Worm (Caenorhabditis elegans) whole organism, young adult: ENCODE measurements around the gene ugt-61.

Source experiments
- B0019.2 ChIP-seq: fragments of 200-800 bp; sonication (Bioruptor generic); conservative IDR thresholded peaks from 2 replicates; pipeline ENCODE4 v1.3.6; 2022; ENCODE audit warnings: missing genetic modification reagents, missing genetic modification characterization, missing compliant biosample characterization
- B0035.1 ChIP-seq: sonication (generic microtip); optimal IDR thresholded peaks from 2 replicates; lab custom pipeline; 2016; ENCODE audit warnings: missing genetic modification characterization, mild to moderate bottlenecking, missing compliant biosample characterization, missing genotype, missing genetic modification reagents
- C17E4.6 ChIP-seq: fragments of 200-800 bp; sonication (Bioruptor generic); IDR thresholded peaks from 2 replicates; pipeline ENCODE4 v1.3.6; 2022; ENCODE audit warnings: missing genetic modification reagents, missing genetic modification characterization, missing compliant biosample characterization
- F39B2.1 ChIP-seq: fragments of 200-800 bp; sonication (Bioruptor generic); IDR thresholded peaks from 2 replicates; pipeline ENCODE4 v1.3.6; 2022; ENCODE audit warnings: missing genetic modification reagents, missing genetic modification characterization, missing compliant biosample characterization
- F49E8.2 ChIP-seq: sonication (generic microtip); optimal IDR thresholded peaks from 3 replicates; lab custom pipeline; 2017; ENCODE audit warnings: missing genetic modification characterization, mild to moderate bottlenecking, missing compliant biosample characterization, antibody characterized with exemption, moderate library complexity; ENCODE audit not compliant: insufficient read depth
- F52B5.7 ChIP-seq: sonication (generic microtip); optimal IDR thresholded peaks from 2 replicates; lab custom pipeline; 2016; ENCODE audit warnings: mild to moderate bottlenecking, missing genetic modification characterization, missing compliant biosample characterization
- T26A5.8 ChIP-seq: sonication (generic microtip); optimal IDR thresholded peaks from 2 replicates; lab custom pipeline; 2016; ENCODE audit warnings: missing genetic modification characterization, missing compliant biosample characterization
- Y53F4B.3 ChIP-seq: fragments of 200-800 bp; sonication (Bioruptor generic); IDR thresholded peaks from 2 replicates; pipeline ENCODE4 v1.3.6; 2022; ENCODE audit warnings: missing genetic modification reagents, missing genetic modification characterization, missing compliant biosample characterization
- Y53G8AR.9 ChIP-seq: fragments of 200-800 bp; sonication (Bioruptor generic); conservative IDR thresholded peaks from 2 replicates; pipeline ENCODE4 v1.3.6; 2022; ENCODE audit warnings: missing genetic modification reagents, missing genetic modification characterization, missing compliant biosample characterization
- Y56A3A.18 ChIP-seq: fragments of 200-800 bp; sonication (Bioruptor generic); IDR thresholded peaks from 2 replicates; pipeline ENCODE4 v1.3.6; 2022; ENCODE audit warnings: missing genetic modification reagents, missing genetic modification characterization, missing compliant biosample characterization
- Y79H2A.3 ChIP-seq: fragments of 200-800 bp; sonication (Bioruptor generic); conservative IDR thresholded peaks from 2 replicates; pipeline ENCODE4 v1.3.6; 2022; ENCODE audit warnings: missing genetic modification reagents, missing genetic modification characterization, missing compliant biosample characterization
- Y95B8A.8 ChIP-seq: fragments of 200-800 bp; sonication (Bioruptor generic); IDR thresholded peaks from 2 replicates; pipeline ENCODE4 v1.3.6; 2022; ENCODE audit warnings: missing genetic modification reagents, missing genetic modification characterization, missing compliant biosample characterization
- atf-7 ChIP-seq: sonication (generic microtip); optimal IDR thresholded peaks from 2 replicates; lab custom pipeline; 2017; ENCODE audit warnings: mild to moderate bottlenecking, missing genetic modification characterization, missing compliant biosample characterization
- attf-6 ChIP-seq: fragments of 200-800 bp; sonication (Bioruptor generic); IDR thresholded peaks from 2 replicates; pipeline ENCODE4 v1.3.6; 2022; ENCODE audit warnings: missing genetic modification reagents, missing genetic modification characterization, missing compliant biosample characterization
- bed-1 ChIP-seq: fragments of 200-800 bp; sonication (Bioruptor generic); IDR thresholded peaks from 2 replicates; pipeline ENCODE4 v1.3.6; 2022; ENCODE audit warnings: missing genetic modification reagents, missing genetic modification characterization, missing compliant biosample characterization
- bed-2 ChIP-seq: fragments of 200-800 bp; sonication (Bioruptor generic); IDR thresholded peaks from 2 replicates; pipeline ENCODE4 v1.3.6; 2022; ENCODE audit warnings: missing genetic modification reagents, missing genetic modification characterization, missing compliant biosample characterization
- ceh-27 ChIP-seq: fragments of 200-800 bp; sonication (Bioruptor generic); optimal IDR thresholded peaks from 2 replicates; lab custom pipeline; 2018; ENCODE audit warnings: mild to moderate bottlenecking, missing genetic modification characterization, moderate library complexity, missing compliant biosample characterization
- die-1 ChIP-seq: sonication (generic microtip); optimal IDR thresholded peaks from 2 replicates; lab custom pipeline; 2016; ENCODE audit warnings: missing genotype, mild to moderate bottlenecking, missing genetic modification characterization, missing compliant biosample characterization
- dox-1 ChIP-seq: fragments of 200-800 bp; sonication (Bioruptor generic); IDR thresholded peaks from 2 replicates; pipeline ENCODE4 v1.3.6; 2022; ENCODE audit warnings: missing genetic modification reagents, missing genetic modification characterization, missing compliant biosample characterization
- dpl-1 ChIP-seq: fragments of 150-350 bp; optimal IDR thresholded peaks from 2 replicates; lab custom pipeline; 2014; ENCODE audit warnings: missing biosample characterization, missing genetic modification reagents, missing genetic modification characterization
- egl-18 ChIP-seq: fragments of 200-800 bp; sonication (Bioruptor generic); IDR thresholded peaks from 2 replicates; pipeline ENCODE4 v1.3.6; 2022; ENCODE audit warnings: missing genetic modification reagents, missing genetic modification characterization, missing compliant biosample characterization
- ekl-4 ChIP-seq: fragments of 200-800 bp; sonication (Bioruptor generic); IDR thresholded peaks from 2 replicates; pipeline ENCODE4 v1.3.6; 2022; ENCODE audit warnings: missing genetic modification reagents, missing genetic modification characterization, missing compliant biosample characterization
- ets-4 ChIP-seq: fragments of 200-800 bp; sonication (Bioruptor generic); optimal IDR thresholded peaks from 2 replicates; lab custom pipeline; 2018; ENCODE audit warnings: mild to moderate bottlenecking, missing genetic modification characterization, missing compliant biosample characterization
- hlh-12 ChIP-seq: sonication (generic microtip); optimal IDR thresholded peaks from 2 replicates; lab custom pipeline; 2016; ENCODE audit warnings: missing genetic modification characterization, missing compliant biosample characterization
- hmg-1.2 ChIP-seq: fragments of 200-800 bp; sonication (Bioruptor generic); IDR thresholded peaks from 2 replicates; pipeline ENCODE4 v1.3.6; 2022; ENCODE audit warnings: missing genetic modification reagents, missing genetic modification characterization, missing compliant biosample characterization
- hmg-20 ChIP-seq: fragments of 200-800 bp; sonication (Bioruptor generic); IDR thresholded peaks from 2 replicates; pipeline ENCODE4 v1.3.6; 2022; ENCODE audit warnings: missing genetic modification reagents, missing genetic modification characterization, missing compliant biosample characterization
- let-526 ChIP-seq: fragments of 200-800 bp; sonication (Bioruptor generic); IDR thresholded peaks from 2 replicates; pipeline ENCODE4 v1.3.6; 2022; ENCODE audit warnings: missing genetic modification reagents, missing genetic modification characterization, missing compliant biosample characterization
- let-607 ChIP-seq, 2 experiments: fragments of 200-800 bp in 1 of 2; sonication (Bioruptor generic) in 1 of 2; sonication (generic microtip) in 1 of 2; optimal IDR thresholded peaks; 2 replicates each; lab custom pipeline; 2016 to 2018; ENCODE audit warnings: mild to moderate bottlenecking in 2 of 2, missing compliant biosample characterization in 2 of 2, missing genetic modification characterization in 2 of 2, moderate library complexity in 2 of 2, missing genotype in 1 of 2
- lin-35 ChIP-seq, 3 experiments: fragments of 150-350 bp in 2 of 3; sonication (generic microtip) in 1 of 3; optimal IDR thresholded peaks; 2 replicates each; lab custom pipeline; 2014 to 2018; ENCODE audit warnings: missing biosample characterization in 3 of 3, missing genetic modification characterization in 3 of 3, missing genetic modification reagents in 3 of 3
- lin-54 ChIP-seq: fragments of 200-800 bp; sonication (Bioruptor generic); optimal IDR thresholded peaks from 2 replicates; lab custom pipeline; 2018; ENCODE audit warnings: mild to moderate bottlenecking, missing genetic modification characterization, missing compliant biosample characterization
- lsy-27 ChIP-seq: sonication (generic microtip); optimal IDR thresholded peaks from 2 replicates; lab custom pipeline; 2017; ENCODE audit warnings: missing genetic modification characterization, mild to moderate bottlenecking, missing compliant biosample characterization, antibody characterized with exemption, missing genotype, borderline replicate concordance; ENCODE audit not compliant: insufficient read depth
- madf-3 ChIP-seq: fragments of 200-800 bp; sonication (Bioruptor generic); IDR thresholded peaks from 2 replicates; pipeline ENCODE4 v1.3.6; 2022; ENCODE audit warnings: missing genetic modification reagents, missing genetic modification characterization, missing compliant biosample characterization
- madf-6 ChIP-seq: fragments of 200-800 bp; sonication (Bioruptor generic); IDR thresholded peaks from 2 replicates; pipeline ENCODE4 v1.3.6; 2022; ENCODE audit warnings: missing genetic modification reagents, missing genetic modification characterization, missing compliant biosample characterization
- madf-8 ChIP-seq: fragments of 200-800 bp; sonication (Bioruptor generic); conservative IDR thresholded peaks from 2 replicates; pipeline ENCODE4 v1.3.6; 2022; ENCODE audit warnings: missing genetic modification reagents, missing genetic modification characterization, missing compliant biosample characterization
- mcd-1 ChIP-seq: fragments of 200-800 bp; sonication (Bioruptor generic); IDR thresholded peaks from 2 replicates; pipeline ENCODE4 v1.3.6; 2022; ENCODE audit warnings: missing genetic modification reagents, missing genetic modification characterization, missing compliant biosample characterization
- mes-4 ChIP-seq: sonication (generic microtip); optimal IDR thresholded peaks from 2 replicates; lab custom pipeline; 2016; ENCODE audit warnings: missing genotype, missing genetic modification characterization, missing compliant biosample characterization
- nfya-2 ChIP-seq: fragments of 200-800 bp; sonication (Bioruptor generic); IDR thresholded peaks from 2 replicates; pipeline ENCODE4 v1.3.6; 2022; ENCODE audit warnings: missing genetic modification reagents, missing genetic modification characterization, missing compliant biosample characterization
- pbrm-1 ChIP-seq: fragments of 200-800 bp; sonication (Bioruptor generic); IDR thresholded peaks from 2 replicates; pipeline ENCODE4 v1.3.6; 2022; ENCODE audit warnings: missing genetic modification reagents, missing genetic modification characterization, missing compliant biosample characterization
- rcor-1 ChIP-seq: fragments of 200-800 bp; sonication (Bioruptor generic); IDR thresholded peaks from 2 replicates; pipeline ENCODE4 v1.3.6; 2022; ENCODE audit warnings: missing genetic modification reagents, missing genetic modification characterization, missing compliant biosample characterization
- sdz-38 ChIP-seq: sonication (generic microtip); optimal IDR thresholded peaks from 2 replicates; lab custom pipeline; 2016; ENCODE audit warnings: missing genotype, missing genetic modification characterization, missing compliant biosample characterization
- snpc-1.3 ChIP-seq: sonication (generic microtip); optimal IDR thresholded peaks from 2 replicates; lab custom pipeline; 2017; ENCODE audit warnings: missing genetic modification characterization, mild to moderate bottlenecking, missing compliant biosample characterization, antibody characterized with exemption, moderate library complexity, missing genotype, missing genetic modification reagents; ENCODE audit not compliant: insufficient read depth
- snpc-4 ChIP-seq, 5 experiments: fragments of 150-350 bp in 1 of 5; sonication (generic microtip) in 4 of 5; optimal IDR thresholded peaks; 2 replicates each; lab custom pipeline; 2014 to 2018; ENCODE audit warnings: missing genetic modification characterization in 5 of 5, missing biosample characterization in 3 of 5, antibody characterized with exemption in 2 of 5, mild to moderate bottlenecking in 2 of 5, missing compliant biosample characterization in 2 of 5, missing genotype in 2 of 5, moderate library complexity in 2 of 5, missing genetic modification reagents in 1 of 5
- tbp1 ChIP-seq: fragments of 200-800 bp; sonication (Bioruptor generic); optimal IDR thresholded peaks from 2 replicates; lab custom pipeline; 2018; ENCODE audit warnings: mild to moderate bottlenecking, missing genetic modification characterization, missing compliant biosample characterization
- tlf-1 ChIP-seq: fragments of 200-800 bp; sonication (Bioruptor generic); optimal IDR thresholded peaks from 2 replicates; lab custom pipeline; 2018; ENCODE audit warnings: mild to moderate bottlenecking, missing genetic modification characterization, missing compliant biosample characterization
- xnd-1 ChIP-seq: sonication (generic microtip); optimal IDR thresholded peaks from 2 replicates; lab custom pipeline; 2016; ENCODE audit warnings: missing genotype, missing genetic modification reagents, missing genetic modification characterization, missing compliant biosample characterization
- ztf-25 ChIP-seq: fragments of 200-800 bp; sonication (Bioruptor generic); IDR thresholded peaks from 2 replicates; pipeline ENCODE4 v1.3.6; 2022; ENCODE audit warnings: missing genetic modification reagents, missing genetic modification characterization, missing compliant biosample characterization
- ztf-6 ChIP-seq: fragments of 200-800 bp; sonication (Bioruptor generic); IDR thresholded peaks from 2 replicates; pipeline ENCODE4 v1.3.6; 2022; ENCODE audit warnings: missing genetic modification reagents, missing genetic modification characterization, missing compliant biosample characterization

Gene ugt-61

ce11 chrV:4754123-4754522, 11.9 kb downstream of the ugt-61 start, which contains the start of gene hil-4 (continued):
- no peak for TF ChIP-seq egl-18
- TF ChIP-seq dpl-1 (GFP tag; lab: Kevin White, UChicago) = peak; percentile 75
- no peak for TF ChIP-seq Y53G8AR.9 (GFP tag; lab: Robert Waterston, UW)
- TF ChIP-seq F39B2.1 = peak; percentile 99
- TF ChIP-seq snpc-1.3 = no peak
- TF ChIP-seq attf-6 (GFP tag; lab: Robert Waterston, UW) = peak; percentile 32; the same call in 1 of the 2 replicates
- TF ChIP-seq let-526 (GFP tag; lab: Robert Waterston, UW) = 0 out of 2 replicates have a peak, but pooled peaks have one; percentile 37
- peak in 1 of 3 experiments; percentile 16 for TF ChIP-seq lin-35 (GFP tag; optimal IDR thresholded peaks at IDR 0.05; lab: Kevin White, UChicago)
- TF ChIP-seq mes-4 (tag; lab: Kevin White, UChicago) = no peak
- TF ChIP-seq die-1 (tag; lab: Kevin White, UChicago) = no peak
- TF ChIP-seq ekl-4 (GFP tag; lab: Robert Waterston, UW) = peak; percentile 74; the same call in 1 of the 2 replicates
- no peak for TF ChIP-seq ztf-25 (GFP tag; lab: Robert Waterston, UW)
- no peak for TF ChIP-seq nfya-2 (GFP tag; lab: Robert Waterston, UW)
- TF ChIP-seq B0035.1 (tag; lab: Kevin White, UChicago) = no peak
- TF ChIP-seq xnd-1 = peak; percentile 80
- TF ChIP-seq hmg-1.2 (GFP tag; lab: Robert Waterston, UW) = peak; percentile 45; the same call in 1 of the 2 replicates
- no peak for TF ChIP-seq let-607 (tag; optimal IDR thresholded peaks at IDR 0.05; lab: Kevin White, UChicago)
- TF ChIP-seq mcd-1 (GFP tag; lab: Robert Waterston, UW) = peak; percentile 42
- peak; percentile 53 for TF ChIP-seq lin-54
- TF ChIP-seq Y56A3A.18 = no peak
- peak; percentile 21 for TF ChIP-seq ceh-27 (GFP tag; lab: Kevin White, UChicago)
- peak; percentile 75; the same call in 1 of the 2 replicates for TF ChIP-seq Y95B8A.8 (GFP tag; lab: Robert Waterston, UW)
- peak; percentile 89 for TF ChIP-seq pbrm-1
- no peak for TF ChIP-seq lsy-27
- TF ChIP-seq T26A5.8 = no peak
- TF ChIP-seq madf-6 (GFP tag; lab: Robert Waterston, UW) = peak; percentile 96
- peak; percentile 69 for TF ChIP-seq tbp1
- no peak for TF ChIP-seq F52B5.7 (tag; lab: Kevin White, UChicago)
- no peak for TF ChIP-seq snpc-4 (GFP tag; optimal IDR thresholded peaks at IDR 0.05; lab: Kevin White, UChicago)
- no peak for TF ChIP-seq snpc-4 (tag; optimal IDR thresholded peaks at IDR 0.05; lab: Kevin White, UChicago)
- TF ChIP-seq bed-1 (GFP tag; lab: Robert Waterston, UW) = no peak
- no peak for TF ChIP-seq tlf-1
- no peak for TF ChIP-seq atf-7 (tag; lab: Kevin White, UChicago)
- TF ChIP-seq dox-1 (GFP tag; lab: Robert Waterston, UW) = peak; percentile 87
- TF ChIP-seq F49E8.2 = no peak
- 0 out of 2 replicates have a peak, but pooled peaks have one; percentile 61 for TF ChIP-seq madf-3 (GFP tag; lab: Robert Waterston, UW)
- peak; percentile 86 for TF ChIP-seq madf-8 (GFP tag; lab: Robert Waterston, UW)
- 0 out of 2 replicates have a peak, but pooled peaks have one; percentile 49 for TF ChIP-seq ztf-6 (GFP tag; lab: Robert Waterston, UW)
- TF ChIP-seq Y79H2A.3 = peak; percentile 51; the same call in 1 of the 2 replicates
- TF ChIP-seq Y53F4B.3 (GFP tag; lab: Robert Waterston, UW) = no peak
- TF ChIP-seq B0019.2 (GFP tag; lab: Robert Waterston, UW) = peak; percentile 45
- TF ChIP-seq bed-2 (GFP tag; lab: Robert Waterston, UW) = 0 out of 2 replicates have a peak, but pooled peaks have one; percentile 14
- TF ChIP-seq hmg-20 (GFP tag; lab: Robert Waterston, UW) = no peak
- TF ChIP-seq ets-4 (GFP tag; lab: Kevin White, UChicago) = no peak
- TF ChIP-seq sdz-38 (tag; lab: Kevin White, UChicago) = no peak
- no peak for TF ChIP-seq hlh-12 (tag; lab: Kevin White, UChicago)
- TF ChIP-seq C17E4.6 = peak; percentile 57; the same call in 1 of the 2 replicates
- peak; percentile 47 for TF ChIP-seq rcor-1 (GFP tag; lab: Robert Waterston, UW)
